Worm (Caenorhabditis elegans) whole organism, late embryonic: ENCODE measurements around the gene T25B2.3.
A peak's percentile ranks its signal among the peaks of the same experiment; 100 is the strongest.

ENCODE experiments used
- C08G9.2 ChIP-seq: sonication (generic microtip); optimal IDR thresholded peaks from 2 replicates; lab custom pipeline; 2016; ENCODE audit warnings: mild to moderate bottlenecking, missing genetic modification characterization, moderate library complexity, missing compliant biosample characterization
- F13H6.1 ChIP-seq: sonication (generic microtip); optimal IDR thresholded peaks from 2 replicates; lab custom pipeline; 2016; ENCODE audit warnings: missing genetic modification characterization, missing compliant biosample characterization
- K09A11.1 ChIP-seq: sonication (generic microtip); optimal IDR thresholded peaks from 2 replicates; lab custom pipeline; 2017; ENCODE audit warnings: antibody characterized with exemption, mild to moderate bottlenecking, missing genetic modification characterization, missing compliant biosample characterization; ENCODE audit not compliant: insufficient read depth
- T23F11.4 ChIP-seq: fragments of 200-800 bp; sonication (Bioruptor generic); optimal IDR thresholded peaks from 2 replicates; lab custom pipeline; 2018; ENCODE audit warnings: mild to moderate bottlenecking, missing genetic modification characterization, missing compliant biosample characterization
- ahr-1 ChIP-seq: sonication (generic microtip); optimal IDR thresholded peaks from 2 replicates; lab custom pipeline; 2016; ENCODE audit warnings: missing genetic modification characterization, missing compliant biosample characterization
- ceh-14 ChIP-seq: sonication (generic microtip); optimal IDR thresholded peaks from 2 replicates; lab custom pipeline; 2016; ENCODE audit warnings: missing genotype, missing genetic modification characterization, missing compliant biosample characterization
- ceh-19 ChIP-seq: fragments of 200-800 bp; sonication (Bioruptor generic); optimal IDR thresholded peaks from 2 replicates; lab custom pipeline; 2018; ENCODE audit warnings: mild to moderate bottlenecking, missing genetic modification characterization, missing compliant biosample characterization
- ceh-22 ChIP-seq: sonication (generic microtip); optimal IDR thresholded peaks from 2 replicates; lab custom pipeline; 2017; ENCODE audit warnings: missing biosample characterization, missing genetic modification characterization
- ceh-24 ChIP-seq: sonication (generic microtip); optimal IDR thresholded peaks from 2 replicates; lab custom pipeline; 2016; ENCODE audit warnings: mild to moderate bottlenecking, missing genetic modification characterization, missing compliant biosample characterization
- che-1 ChIP-seq: sonication (generic microtip); optimal IDR thresholded peaks from 2 replicates; lab custom pipeline; 2016; ENCODE audit warnings: mild to moderate bottlenecking, missing genetic modification characterization, missing compliant biosample characterization
- dve-1 ChIP-seq: sonication (generic microtip); optimal IDR thresholded peaks from 2 replicates; lab custom pipeline; 2017; ENCODE audit warnings: antibody characterized with exemption, mild to moderate bottlenecking, missing genetic modification characterization, missing compliant biosample characterization
- elt-2 ChIP-seq: sonication (generic microtip); optimal IDR thresholded peaks from 2 replicates; lab custom pipeline; 2016; ENCODE audit warnings: missing genetic modification reagents, missing genetic modification characterization, missing compliant biosample characterization
- elt-4 ChIP-seq: sonication (generic microtip); optimal IDR thresholded peaks from 2 replicates; lab custom pipeline; 2016; ENCODE audit warnings: missing genetic modification characterization, missing compliant biosample characterization
- fax-1 ChIP-seq: sonication (generic microtip); optimal IDR thresholded peaks from 2 replicates; lab custom pipeline; 2016; ENCODE audit warnings: missing genotype, missing genetic modification characterization, missing compliant biosample characterization
- fkh-10 ChIP-seq: fragments of 150-350 bp; optimal IDR thresholded peaks from 2 replicates; lab custom pipeline; 2014; ENCODE audit warnings: missing biosample characterization, missing genetic modification reagents, missing genetic modification characterization
- fkh-6 ChIP-seq: sonication (generic microtip); optimal IDR thresholded peaks from 2 replicates; lab custom pipeline; 2016; ENCODE audit warnings: missing genetic modification characterization, missing compliant biosample characterization
- gmeb-2 ChIP-seq: sonication (generic microtip); optimal IDR thresholded peaks from 2 replicates; lab custom pipeline; 2016; ENCODE audit warnings: missing genetic modification characterization, inconsistent platforms, missing compliant biosample characterization
- hlh-13 ChIP-seq: fragments of 200-800 bp; sonication (Bioruptor generic); optimal IDR thresholded peaks from 2 replicates; lab custom pipeline; 2018; ENCODE audit warnings: mild to moderate bottlenecking, missing genetic modification characterization, missing compliant biosample characterization
- hlh-15 ChIP-seq: sonication (generic microtip); optimal IDR thresholded peaks from 2 replicates; lab custom pipeline; 2016; ENCODE audit warnings: missing genetic modification characterization, missing compliant biosample characterization
- hlh-6 ChIP-seq: sonication (generic microtip); optimal IDR thresholded peaks from 2 replicates; lab custom pipeline; 2016; ENCODE audit warnings: missing genotype, missing genetic modification characterization, missing compliant biosample characterization
- hlh-8 ChIP-seq: sonication (generic microtip); optimal IDR thresholded peaks from 2 replicates; lab custom pipeline; 2016; ENCODE audit warnings: missing genotype, missing genetic modification characterization, missing compliant biosample characterization
- lim-6 ChIP-seq: sonication (generic microtip); optimal IDR thresholded peaks from 2 replicates; lab custom pipeline; 2016; ENCODE audit warnings: missing genetic modification characterization, missing compliant biosample characterization
- lin-11 ChIP-seq: fragments of 200-800 bp; sonication (Bioruptor generic); optimal IDR thresholded peaks from 2 replicates; lab custom pipeline; 2018; ENCODE audit warnings: mild to moderate bottlenecking, missing genetic modification characterization, missing compliant biosample characterization
- mec-3 ChIP-seq: sonication (generic microtip); optimal IDR thresholded peaks from 2 replicates; lab custom pipeline; 2016; ENCODE audit warnings: borderline replicate concordance, missing genetic modification characterization, missing compliant biosample characterization
- nfya-1 ChIP-seq: sonication (generic microtip); optimal IDR thresholded peaks from 2 replicates; lab custom pipeline; 2017; ENCODE audit warnings: missing genetic modification characterization, mild to moderate bottlenecking, missing compliant biosample characterization, antibody characterized with exemption, moderate library complexity
- nhr-11 ChIP-seq: fragments of 150-350 bp; optimal IDR thresholded peaks from 2 replicates; lab custom pipeline; 2014; ENCODE audit warnings: missing biosample characterization, missing genetic modification characterization
- nhr-232 ChIP-seq: sonication (generic microtip); optimal IDR thresholded peaks from 2 replicates; lab custom pipeline; 2016; ENCODE audit warnings: missing genetic modification characterization, missing compliant biosample characterization
- odd-2 ChIP-seq: sonication (generic microtip); optimal IDR thresholded peaks from 2 replicates; lab custom pipeline; 2017; ENCODE audit warnings: antibody characterized with exemption, mild to moderate bottlenecking, missing genetic modification characterization, missing compliant biosample characterization
- pag-3 ChIP-seq: sonication (generic microtip); optimal IDR thresholded peaks from 2 replicates; lab custom pipeline; 2016; ENCODE audit warnings: missing compliant biosample characterization, missing genetic modification characterization, borderline replicate concordance
- pat-9 ChIP-seq: fragments of 200-800 bp; sonication (Bioruptor generic); optimal IDR thresholded peaks from 2 replicates; lab custom pipeline; 2018; ENCODE audit warnings: mild to moderate bottlenecking, missing genetic modification characterization, moderate library complexity, missing compliant biosample characterization
- pax-1 ChIP-seq: fragments of 150-350 bp; optimal IDR thresholded peaks from 2 replicates; lab custom pipeline; 2014; ENCODE audit warnings: missing biosample characterization, missing genetic modification characterization
- pha-4 ChIP-seq: fragments of 150-350 bp; optimal IDR thresholded peaks from 2 replicates; lab custom pipeline; 2018; ENCODE audit warnings: missing biosample characterization, missing genetic modification reagents, missing genetic modification characterization
- pqm-1 ChIP-seq: sonication (generic microtip); optimal IDR thresholded peaks from 2 replicates; lab custom pipeline; 2016; ENCODE audit warnings: missing genetic modification characterization, missing compliant biosample characterization
- ref-2 ChIP-seq: sonication (generic microtip); optimal IDR thresholded peaks from 2 replicates; lab custom pipeline; 2016; ENCODE audit warnings: missing genetic modification characterization, missing compliant biosample characterization
- rnt-1 ChIP-seq: sonication (generic microtip); optimal IDR thresholded peaks from 2 replicates; lab custom pipeline; 2016; ENCODE audit warnings: missing genetic modification characterization, missing compliant biosample characterization
- syd-9 ChIP-seq: sonication (generic microtip); optimal IDR thresholded peaks from 2 replicates; lab custom pipeline; 2016; ENCODE audit warnings: mild to moderate bottlenecking, missing genetic modification characterization, moderate library complexity, missing compliant biosample characterization
- ttx-3 ChIP-seq: sonication (generic microtip); optimal IDR thresholded peaks from 2 replicates; lab custom pipeline; 2016; ENCODE audit warnings: missing genetic modification reagents, missing genetic modification characterization, missing compliant biosample characterization
- unc-3 ChIP-seq, 2 experiments: fragments of 200-800 bp in 1 of 2; sonication (Bioruptor generic) in 1 of 2; sonication (generic microtip) in 1 of 2; conservative IDR thresholded peaks in 1 of 2; optimal IDR thresholded peaks in 1 of 2; 2 replicates each; pipeline versions ENCODE4 v1.3.6 to Lab custom; 2016 to 2022; ENCODE audit warnings: missing compliant biosample characterization in 2 of 2, missing genetic modification characterization in 2 of 2, missing genetic modification reagents in 1 of 2
- unc-55 ChIP-seq: sonication (generic microtip); optimal IDR thresholded peaks from 2 replicates; lab custom pipeline; 2017; ENCODE audit warnings: missing biosample characterization, missing genetic modification reagents, missing genetic modification characterization
- zip-5 ChIP-seq: sonication (generic microtip); optimal IDR thresholded peaks from 2 replicates; lab custom pipeline; 2016; ENCODE audit warnings: missing genetic modification characterization, missing compliant biosample characterization
- ztf-16 ChIP-seq: sonication (generic microtip); optimal IDR thresholded peaks from 2 replicates; lab custom pipeline; 2017; ENCODE audit warnings: missing genetic modification characterization, missing compliant biosample characterization

Gene T25B2.3

ce11 chrX:6160427-6160826, 15.5 kb upstream of the T25B2.3 start, which contains the start of gene odd-2:
odd-2 (minus strand) TSS chrX:6160527.
- TF ChIP-seq ceh-24 (tag; lab: Kevin White, UChicago), result no peak
- TF ChIP-seq zip-5 (tag; lab: Kevin White, UChicago), result no peak
- no peak for TF ChIP-seq ceh-19 (GFP tag; lab: Kevin White, UChicago)
- TF ChIP-seq ttx-3 (tag; lab: Kevin White, UChicago), result no peak
- no peak for TF ChIP-seq fax-1 (tag; lab: Kevin White, UChicago)
- TF ChIP-seq elt-2 (tag; lab: Kevin White, UChicago), result no peak
- no peak for TF ChIP-seq hlh-15 (tag; lab: Kevin White, UChicago)
- TF ChIP-seq T23F11.4, result no peak
- TF ChIP-seq C08G9.2 (tag; lab: Kevin White, UChicago), result no peak
- TF ChIP-seq nfya-1 (tag; lab: Kevin White, UChicago), result no peak
- TF ChIP-seq odd-2 (tag; lab: Kevin White, UChicago), result no peak
- no peak for TF ChIP-seq ahr-1 (tag; lab: Kevin White, UChicago)
- TF ChIP-seq pax-1 (tag; lab: Kevin White, UChicago), result no peak
- TF ChIP-seq pha-4, result no peak
- no peak for TF ChIP-seq fkh-6 (tag; lab: Kevin White, UChicago)
- TF ChIP-seq che-1 (tag; lab: Kevin White, UChicago), result no peak
- no peak for TF ChIP-seq pqm-1 (tag; lab: Kevin White, UChicago)
- no peak for TF ChIP-seq ztf-16 (tag; lab: Kevin White, UChicago)
- TF ChIP-seq, all 69 proteins: peak for 0

- TF ChIP-seq rnt-1 (tag; lab: Kevin White, UChicago), result no peak
- no peak for TF ChIP-seq F13H6.1 (tag; lab: Kevin White, UChicago)
- no peak for TF ChIP-seq lin-11 (tag; lab: Kevin White, UChicago)
- TF ChIP-seq fkh-6 (tag; lab: Kevin White, UChicago), result no peak
- TF ChIP-seq nhr-232 (tag; lab: Kevin White, UChicago), result no peak
- TF ChIP-seq mec-3 (tag; lab: Kevin White, UChicago), result no peak
- TF ChIP-seq zip-5 (tag; lab: Kevin White, UChicago), result no peak
- TF ChIP-seq C08G9.2 (tag; lab: Kevin White, UChicago), result no peak
These were observed 13.9 kb upstream of the T25B2.3 start for ce11 chrX:6162037-6162436.

DNA sequence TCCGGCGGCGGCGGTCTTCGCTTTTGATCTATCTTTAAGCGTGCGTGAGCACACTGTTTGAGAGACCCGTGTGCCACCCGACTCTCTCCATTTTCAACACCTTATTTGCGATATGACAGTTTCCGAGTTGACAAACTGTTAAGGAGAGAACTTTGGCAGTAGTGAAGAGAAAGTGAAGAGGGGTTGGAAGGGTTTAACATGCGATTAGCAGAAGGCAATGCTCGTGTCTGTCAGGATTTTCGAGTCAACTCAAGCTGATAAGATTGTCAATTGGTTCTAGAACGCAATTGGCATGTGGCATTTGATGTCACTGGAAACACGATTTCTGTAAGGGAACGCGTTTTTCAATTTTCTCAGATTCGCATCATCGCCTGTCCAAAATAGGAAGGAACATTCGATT, 8.6 kb upstream of the T25B2.3 start:
- TF ChIP-seq hlh-15 (tag; lab: Kevin White, UChicago) (no peak), ref-2 (no peak), ttx-3 (tag; lab: Kevin White, UChicago) (no peak), fkh-10 (GFP tag; lab: Kevin White, UChicago) (no peak), ceh-22 (tag; lab: Kevin White, UChicago) (no peak), elt-2 (tag; lab: Kevin White, UChicago) (no peak), K09A11.1 (tag; lab: Kevin White, UChicago) (no peak), nhr-11 (tag; lab: Kevin White, UChicago) (no peak), dve-1 (tag; lab: Kevin White, UChicago) (no peak), rnt-1 (tag; lab: Kevin White, UChicago) (no peak), syd-9 (tag; lab: Kevin White, UChicago) (no peak), nfya-1 (tag; lab: Kevin White, UChicago) (no peak)
- TF ChIP-seq, all 69 proteins: peak for 0

DNA sequence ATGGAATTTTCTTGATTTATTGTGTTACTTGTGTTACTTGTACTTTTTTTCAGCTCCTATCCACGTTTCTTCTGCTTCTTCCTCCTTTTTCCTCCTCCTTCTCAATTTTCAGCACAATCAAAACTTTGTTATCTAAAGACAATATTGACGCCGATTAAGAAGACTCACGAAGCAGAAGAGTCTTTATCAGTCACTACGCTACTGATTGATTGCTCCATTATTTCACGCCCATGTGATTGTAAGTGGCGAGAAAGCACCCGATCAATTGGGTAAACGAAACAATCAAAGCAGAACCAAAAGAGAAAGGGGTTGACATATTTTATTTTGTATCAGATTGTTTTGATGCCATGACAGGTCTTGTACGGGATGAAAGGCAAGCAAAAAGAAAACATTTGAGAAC, 6.7 kb upstream of the T25B2.3 start, which contains the start of gene T25B2.2:
Gene T25B2.2 (plus strand): TSS at position 392 of the 400 bp plus-strand sequence.
- TF ChIP-seq elt-2 (tag; lab: Kevin White, UChicago) (peak; percentile 88), pax-1 (tag; lab: Kevin White, UChicago) (no peak)

DNA sequence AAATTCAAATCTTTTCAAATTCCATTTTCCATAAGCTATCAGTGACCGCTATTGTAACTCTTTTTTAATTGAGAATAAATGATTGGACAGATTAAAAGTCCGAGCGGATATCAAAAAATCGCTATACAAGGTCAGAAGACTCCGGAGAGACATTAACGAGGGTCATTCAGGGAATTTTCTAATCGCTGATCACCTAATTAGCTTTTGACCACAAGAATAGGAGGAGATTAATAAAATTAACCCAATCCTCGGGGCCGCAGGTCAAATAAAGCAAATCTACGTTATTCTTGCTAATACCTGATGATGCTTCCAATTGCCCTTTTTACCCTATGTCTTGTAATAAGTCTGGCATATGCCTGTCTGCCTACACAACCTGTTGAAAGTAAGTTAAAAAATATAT, 2.3 kb upstream of the T25B2.3 start, which contains the start of gene T25B2.1:
Gene T25B2.1 (plus strand): TSS at position 301 of the 400 bp plus-strand sequence.
- TF ChIP-seq ref-2, result no peak
- TF ChIP-seq ttx-3 (tag; lab: Kevin White, UChicago), result no peak
- no peak for TF ChIP-seq hlh-6 (tag; lab: Kevin White, UChicago)
- TF ChIP-seq T23F11.4, result no peak
- TF ChIP-seq gmeb-2, result no peak
- TF ChIP-seq unc-3 (GFP tag; conservative IDR thresholded peaks at IDR 0.05; lab: Robert Waterston, UW), result no peak
- TF ChIP-seq unc-3 (tag; optimal IDR thresholded peaks at IDR 0.05; lab: Kevin White, UChicago), result no peak
- TF ChIP-seq unc-55 (GFP tag; lab: Kevin White, UChicago), result no peak
- no peak for TF ChIP-seq pat-9 (tag; lab: Kevin White, UChicago)
- no peak for TF ChIP-seq F13H6.1 (tag; lab: Kevin White, UChicago)
- TF ChIP-seq pag-3 (tag; lab: Kevin White, UChicago), result no peak
- no peak for TF ChIP-seq elt-4
- no peak for TF ChIP-seq hlh-13
- TF ChIP-seq hlh-8, result no peak
- TF ChIP-seq ceh-14 (tag; lab: Kevin White, UChicago), result no peak
- no peak for TF ChIP-seq lim-6
